Worm (Caenorhabditis elegans): ENCODE results near the gene srg-15.
A peak's percentile ranks its signal among the peaks of the same experiment; 100 is the strongest.

srg-15 gene

DNA sequence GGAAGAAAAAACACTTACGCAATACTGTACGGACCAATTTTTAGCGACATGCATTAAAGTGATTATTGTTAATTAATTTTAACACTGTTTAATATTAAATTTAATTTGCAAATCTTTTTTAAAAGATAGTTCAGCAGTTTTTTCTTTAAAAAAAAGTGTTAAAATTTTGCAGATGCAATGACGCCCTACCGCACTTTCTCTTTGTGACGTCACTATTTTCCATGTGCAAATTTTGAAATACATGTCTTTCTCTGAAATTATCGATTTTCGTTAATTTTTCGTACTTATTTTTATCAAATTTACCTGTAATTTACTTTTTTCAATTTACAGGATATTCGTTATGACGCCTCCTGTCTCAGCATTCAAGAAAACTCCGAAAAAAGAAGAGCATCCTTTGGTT lies 48.7 kb downstream of the srg-15 start, which contains the start of the genes piga-1 and eif-2Bepsilon (continued):
- no peak for TF ChIP-seq unc-39 (tag; optimal IDR thresholded peaks at IDR 0.05)
- TF ChIP-seq unc-55 (GFP tag; optimal IDR thresholded peaks at IDR 0.05): peak; percentile 84
- no peak for TF ChIP-seq elt-3 (tag; optimal IDR thresholded peaks at IDR 0.05)
- TF ChIP-seq F13H6.1 (tag; optimal IDR thresholded peaks at IDR 0.05): no peak
- TF ChIP-seq alr-1 (tag; optimal IDR thresholded peaks at IDR 0.05): no peak
- no peak for TF ChIP-seq ztf-1 (GFP tag; conservative IDR thresholded peaks at IDR 0.05)
- TF ChIP-seq nhr-11 (tag; optimal IDR thresholded peaks at IDR 0.05): no peak
- no peak for TF ChIP-seq ceh-16 (tag; optimal IDR thresholded peaks at IDR 0.05)

DNA sequence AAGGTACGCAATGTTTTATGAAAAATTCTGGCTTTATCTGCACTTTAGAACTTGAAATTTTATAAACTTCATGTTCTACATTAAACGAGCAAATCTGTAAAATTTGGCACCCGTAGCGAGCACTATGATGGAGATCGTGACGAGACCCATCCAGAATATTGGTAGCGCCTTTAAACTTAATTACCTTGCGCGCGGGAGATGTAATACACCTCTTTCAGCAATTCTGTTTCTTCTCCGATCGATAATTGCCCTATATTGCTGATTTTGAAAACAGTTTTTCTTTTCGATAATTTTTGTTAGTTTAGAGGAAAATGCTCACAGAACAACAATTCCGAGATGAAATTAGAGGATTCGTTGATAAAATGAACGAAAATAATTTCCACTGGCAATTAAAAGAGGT lies 51.4 kb downstream of the srg-15 start, which contains the start of gene atg-10:
Gene atg-10 (plus strand): TSS at position 301 of the 400 bp plus-strand sequence.
- TF ChIP-seq dmd-4 (tag; optimal IDR thresholded peaks at IDR 0.05): no peak
- TF ChIP-seq ztf-4 (tag; optimal IDR thresholded peaks at IDR 0.05): no peak
- TF ChIP-seq sma-3 (GFP tag; optimal IDR thresholded peaks at IDR 0.05): no peak
- TF ChIP-seq mbf-1 (tag; optimal IDR thresholded peaks at IDR 0.05): no peak
- TF ChIP-seq zag-1 (tag; optimal IDR thresholded peaks at IDR 0.05): no peak
- TF ChIP-seq gmeb-1 (tag; optimal IDR thresholded peaks at IDR 0.05): no peak
- TF ChIP-seq lsy-2 (tag; optimal IDR thresholded peaks at IDR 0.05): no peak
- TF ChIP-seq sma-9 (GFP tag; optimal IDR thresholded peaks at IDR 0.05): no peak
- no peak for TF ChIP-seq sma-9 (tag; optimal IDR thresholded peaks at IDR 0.05)
- no peak for TF ChIP-seq ztf-1 (GFP tag; conservative IDR thresholded peaks at IDR 0.05)
- TF ChIP-seq alr-1 (tag; optimal IDR thresholded peaks at IDR 0.05): no peak
- no peak for TF ChIP-seq aly-2 (tag; optimal IDR thresholded peaks at IDR 0.05)
- no peak for TF ChIP-seq fos-1 (tag; optimal IDR thresholded peaks at IDR 0.05)
- no peak for TF ChIP-seq nhr-237 (tag; optimal IDR thresholded peaks at IDR 0.05)
- no peak for TF ChIP-seq ztf-11 (tag; optimal IDR thresholded peaks at IDR 0.05)
- no peak for TF ChIP-seq mdl-1 (tag; optimal IDR thresholded peaks at IDR 0.05)
- TF ChIP-seq nhr-129 (tag; optimal IDR thresholded peaks at IDR 0.05): no peak
- no peak for TF ChIP-seq nhr-77 (tag; optimal IDR thresholded peaks at IDR 0.05)
- TF ChIP-seq nhr-11 (tag; optimal IDR thresholded peaks at IDR 0.05): no peak
- TF ChIP-seq ceh-16 (tag; optimal IDR thresholded peaks at IDR 0.05): no peak
